1 fruit fly cellular context compared by ENCODE assay signal in the genomic region with DNA sequence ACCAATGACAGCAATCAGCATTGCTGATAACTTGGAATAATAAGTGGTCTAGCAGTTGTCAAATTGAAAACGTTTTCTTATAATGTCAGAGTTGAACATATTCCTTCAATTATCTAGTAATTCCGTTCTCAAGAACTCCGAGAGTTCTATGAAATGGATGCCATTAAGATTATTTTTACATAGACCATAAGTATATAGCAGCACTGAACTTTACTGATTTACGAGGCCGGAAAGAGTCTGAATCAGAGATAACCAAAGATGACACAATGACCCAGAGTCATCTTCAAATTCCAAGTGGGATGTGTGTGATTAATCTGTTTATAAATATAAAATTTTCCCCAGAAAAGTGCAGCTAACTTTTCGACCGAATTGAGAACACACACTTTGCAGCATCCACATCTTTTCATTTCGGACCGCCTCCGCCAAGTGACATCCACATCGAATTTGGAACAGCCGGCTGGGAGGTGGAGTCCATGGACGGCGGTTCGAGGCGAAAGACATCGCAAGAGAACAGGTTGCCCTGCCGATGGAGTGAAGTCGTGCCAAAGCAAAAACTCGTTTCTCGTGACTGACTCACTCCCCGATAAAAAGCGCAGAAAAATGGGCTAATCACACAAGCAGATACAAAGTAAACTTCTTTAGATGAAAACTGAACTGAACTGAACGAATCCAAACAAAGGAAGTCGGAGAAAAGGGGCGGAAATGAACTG.
TF ChIP-seq lines count a peak whose summit lies in the region.

No protein-coding gene starts in this region.

TF ChIP-seq in whole organism, embryonic, 481 proteins besides CTCF, POLR2A, EP300 and RAD21 (continued from another document):
- TF ChIP-seq sr (GFP tag; IDR thresholded peaks at IDR 0.05; lab: Robert Waterston, UW): 0 out of 3 replicates have a peak, but pooled peaks have one; percentile 32
- no peak for TF ChIP-seq bowl (GFP tag; IDR thresholded peaks at IDR 0.05; lab: Robert Waterston, UW)
